Fruit fly (Drosophila melanogaster) whole organism: Measurements from ENCODE around the gene Ugt305A1.

Source experiments
- CG8478 ChIP-seq: fragments of >200 bp; optimal IDR thresholded peaks from 2 replicates; lab custom pipeline; 2018; ENCODE audit warnings: inconsistent platforms
- Dll ChIP-seq: fragments of >200 bp; optimal IDR thresholded peaks from 2 replicates; lab custom pipeline; 2017
- EcR ChIP-seq, 2 experiments: fragments of >200 bp; optimal IDR thresholded peaks; 2 replicates each; lab custom pipeline; 2017; ENCODE audit warnings: missing biosample characterization in 2 of 2, missing genetic modification characterization in 2 of 2, missing genetic modification reagents in 2 of 2
- pan ChIP-seq: fragments of >200 bp; optimal IDR thresholded peaks from 2 replicates; lab custom pipeline; 2017
- psq ChIP-seq: fragments of >200 bp; optimal IDR thresholded peaks from 2 replicates; lab custom pipeline; 2017
- usp ChIP-seq: fragments of >200 bp; optimal IDR thresholded peaks from 2 replicates; lab custom pipeline; 2017; ENCODE audit warnings: missing biosample characterization, missing genetic modification characterization, mixed read lengths

The Ugt305A1 gene

dm6 chr3L:4070221-4070995, 10.8 kb downstream of the Ugt305A1 start:
- TF ChIP-seq pan (lab: Kevin White, UChicago) (peak; percentile 96), psq (no peak), usp (GFP tag; lab: Kevin White, UChicago) (no peak), CG8478 (lab: Kevin White, UChicago) (no peak), EcR (GFP tag; optimal IDR thresholded peaks at IDR 0.05; lab: Kevin White, UChicago) (no peak), Dll (lab: Kevin White, UChicago) (peak; percentile 81)

DNA sequence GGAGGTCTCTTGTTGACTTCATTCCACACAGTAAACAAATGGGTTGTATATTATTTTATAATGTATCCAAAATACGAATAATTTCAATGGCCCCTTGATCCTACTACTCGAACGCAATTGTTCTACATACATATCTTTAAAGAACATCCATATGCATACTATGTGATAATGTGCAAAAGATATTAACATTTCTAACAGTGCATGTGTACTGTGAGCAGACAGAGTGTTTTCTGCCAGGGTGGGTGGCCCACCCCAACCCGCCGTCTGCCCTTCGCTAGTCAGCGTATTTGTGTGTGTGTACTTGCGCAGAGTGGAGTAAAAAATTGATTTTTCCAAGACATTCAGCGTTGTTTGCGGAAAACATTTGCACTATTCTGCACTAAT, 11.4 kb downstream of the Ugt305A1 start:
- TF ChIP-seq CG8478 (lab: Kevin White, UChicago), result no peak
- TF ChIP-seq EcR (GFP tag; optimal IDR thresholded peaks at IDR 0.05; lab: Kevin White, UChicago), result no peak

DNA sequence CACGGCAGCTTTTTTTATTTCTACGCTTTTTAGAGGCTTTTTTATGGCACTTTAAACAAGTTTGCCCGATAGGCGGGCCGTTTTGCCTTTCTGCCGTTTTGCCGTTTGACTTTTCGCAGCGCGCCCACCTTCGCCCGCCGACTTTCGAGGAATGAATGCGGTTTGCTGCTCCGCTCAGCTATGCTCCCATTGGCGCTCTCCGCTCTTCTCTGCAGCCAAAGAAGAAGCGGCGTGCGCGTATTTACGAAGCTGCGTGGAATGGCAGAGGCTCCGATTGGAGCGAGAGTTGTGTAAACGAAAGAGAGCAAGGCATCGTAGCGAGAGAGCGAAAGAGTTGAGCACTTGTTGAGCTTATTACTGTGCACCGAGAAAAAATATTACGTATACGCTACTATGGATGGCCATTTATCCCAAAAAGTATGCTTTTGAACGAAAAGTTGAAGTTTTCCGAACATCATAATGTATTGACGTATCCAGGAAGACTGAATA, 12.0 kb downstream of the Ugt305A1 start, which contains the start of gene wit:
Gene wit, minus strand, starts transcription at position 157 of the 489 bp plus-strand sequence.
- TF ChIP-seq psq (peak; percentile 65), CG8478 (lab: Kevin White, UChicago) (no peak), Dll (lab: Kevin White, UChicago) (peak; percentile 91)

DNA sequence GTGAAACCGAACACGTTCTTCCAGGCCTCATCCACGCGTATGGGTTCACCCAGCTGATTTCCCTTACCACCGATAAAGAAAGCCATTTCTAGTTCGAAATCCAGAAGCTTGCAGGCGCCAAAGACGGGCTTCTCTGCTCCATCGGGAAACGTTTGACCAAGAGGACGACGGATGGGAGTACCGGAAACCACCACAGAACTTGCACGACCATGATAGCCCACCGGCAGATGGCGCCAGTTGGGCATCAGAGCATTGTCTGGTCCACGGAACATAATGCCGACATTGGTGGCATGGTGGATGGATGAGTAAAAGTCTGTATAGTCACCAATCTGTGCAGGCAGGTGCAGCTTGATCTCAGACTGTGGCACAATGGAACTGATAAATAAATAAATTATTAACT, 13.1 kb downstream of the Ugt305A1 start:
- TF ChIP-seq EcR (GFP tag; optimal IDR thresholded peaks at IDR 0.05; lab: Kevin White, UChicago) (no peak), Dll (lab: Kevin White, UChicago) (no peak), pan (lab: Kevin White, UChicago) (no peak), psq (no peak), CG8478 (lab: Kevin White, UChicago) (no peak), usp (GFP tag; lab: Kevin White, UChicago) (no peak)

DNA sequence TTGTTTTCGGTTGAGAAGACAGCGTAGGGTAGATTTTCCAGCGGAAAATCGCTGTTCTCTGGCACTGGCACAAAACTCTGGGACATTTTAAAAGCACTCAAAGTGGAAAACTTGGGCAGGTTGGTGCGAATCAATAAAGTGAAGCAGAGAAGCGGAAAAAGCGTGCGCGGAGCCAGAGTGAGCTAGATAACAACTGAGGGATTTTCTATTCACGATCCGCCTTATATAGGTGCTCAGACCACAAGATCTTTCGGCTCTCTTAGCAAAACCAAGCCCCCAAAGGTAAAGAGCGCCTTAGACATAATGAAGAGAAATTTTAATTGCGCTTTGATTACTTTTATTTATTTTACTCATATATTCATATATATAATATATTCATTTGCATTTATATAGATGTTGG, 14.2 kb downstream of the Ugt305A1 start, which contains the start of gene Faa:
Gene Faa, minus strand, starts transcription at position 200 of the 400 bp plus-strand sequence.
- TF ChIP-seq EcR (GFP tag; optimal IDR thresholded peaks at IDR 0.05; lab: Kevin White, UChicago) (no peak), Dll (lab: Kevin White, UChicago) (no peak), CG8478 (lab: Kevin White, UChicago) (no peak)

- TF ChIP-seq EcR (GFP tag; optimal IDR thresholded peaks at IDR 0.05; lab: Kevin White, UChicago) (no peak), CG8478 (lab: Kevin White, UChicago) (no peak), Dll (lab: Kevin White, UChicago) (no peak), pan (lab: Kevin White, UChicago) (no peak), psq (no peak), usp (GFP tag; lab: Kevin White, UChicago) (no peak)
These were observed 17.3 kb downstream of the Ugt305A1 start for dm6 chr3L:4076907-4077306.

DNA sequence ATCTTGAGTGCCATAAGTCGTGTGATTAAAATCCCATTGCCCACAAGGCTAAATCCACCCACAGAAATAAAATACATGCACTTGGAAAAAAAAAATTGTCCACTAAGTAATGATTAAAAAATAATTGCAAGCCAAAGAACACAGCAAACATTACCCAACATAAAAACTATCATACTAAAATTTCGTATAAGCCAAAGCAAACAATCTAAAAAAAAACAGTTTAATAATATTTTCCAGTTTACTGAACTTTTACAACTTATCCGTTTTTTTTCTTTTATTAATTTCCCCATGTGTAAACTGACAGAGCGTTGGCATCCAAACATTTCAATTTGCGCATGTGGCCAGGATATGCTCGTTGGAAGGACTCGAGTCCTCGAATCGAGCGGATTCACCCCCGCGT, 20.7 kb downstream of the Ugt305A1 start:
- no peak for TF ChIP-seq psq
- no peak for TF ChIP-seq usp (GFP tag; lab: Kevin White, UChicago)
- TF ChIP-seq Dll (lab: Kevin White, UChicago), result no peak
- TF ChIP-seq EcR (GFP tag; optimal IDR thresholded peaks at IDR 0.05; lab: Kevin White, UChicago), result no peak
- TF ChIP-seq pan (lab: Kevin White, UChicago), result no peak
- no peak for TF ChIP-seq CG8478 (lab: Kevin White, UChicago)

- TF ChIP-seq pan (lab: Kevin White, UChicago), result no peak
- TF ChIP-seq usp (GFP tag; lab: Kevin White, UChicago), result no peak
- TF ChIP-seq Dll (lab: Kevin White, UChicago), result no peak
- TF ChIP-seq CG8478 (lab: Kevin White, UChicago), result no peak
- no peak for TF ChIP-seq EcR (GFP tag; optimal IDR thresholded peaks at IDR 0.05; lab: Kevin White, UChicago)
- no peak for TF ChIP-seq psq
These were observed 21.7 kb downstream of the Ugt305A1 start for dm6 chr3L:4081243-4081642.

dm6 chr3L:4083442-4083841, 23.9 kb downstream of the Ugt305A1 start:
- no peak for TF ChIP-seq CG8478 (lab: Kevin White, UChicago)
- TF ChIP-seq Dll (lab: Kevin White, UChicago), result no peak
- TF ChIP-seq pan (lab: Kevin White, UChicago), result no peak

DNA sequence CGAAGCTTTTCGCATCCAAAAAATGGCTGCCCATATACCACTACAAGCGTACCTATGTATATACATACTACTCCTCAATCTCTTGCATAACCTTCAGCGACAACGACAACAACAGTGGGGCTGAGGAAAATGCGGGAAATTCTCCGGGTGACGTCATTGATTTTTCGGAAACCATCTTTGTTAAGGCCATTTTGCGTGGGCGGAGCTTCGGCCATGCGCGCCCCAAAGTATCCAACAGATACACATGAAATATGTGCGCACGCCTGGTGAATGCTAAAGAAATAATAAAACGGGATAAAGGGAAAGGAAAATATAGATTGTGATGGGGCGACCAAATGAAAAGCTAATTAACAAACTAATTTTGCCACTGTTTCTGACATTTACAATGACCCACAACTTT, 26.3 kb downstream of the Ugt305A1 start:
- TF ChIP-seq usp (GFP tag; lab: Kevin White, UChicago) (no peak), pan (lab: Kevin White, UChicago) (no peak), CG8478 (lab: Kevin White, UChicago) (no peak), psq (no peak), EcR (GFP tag; optimal IDR thresholded peaks at IDR 0.05; lab: Kevin White, UChicago) (no peak), Dll (lab: Kevin White, UChicago) (no peak)

DNA sequence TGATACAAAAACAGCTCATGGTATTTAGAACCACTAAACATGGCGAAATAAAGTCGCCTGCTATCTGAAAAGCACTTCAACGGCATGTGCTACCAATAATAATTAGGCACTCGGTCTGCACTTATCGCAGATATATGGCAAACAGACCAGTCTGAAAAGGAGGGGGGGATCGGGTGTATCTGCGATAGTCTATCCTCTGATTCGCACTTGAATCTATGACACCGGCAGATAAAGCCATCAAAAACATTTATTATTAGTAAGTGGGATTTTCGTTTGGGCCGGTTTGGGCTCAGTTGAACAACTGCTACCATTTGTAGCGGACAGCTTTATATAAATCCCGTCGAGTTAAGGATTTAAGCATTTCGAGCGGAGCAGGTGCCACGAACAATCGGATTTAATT, 27.7 kb downstream of the Ugt305A1 start, which contains the start of gene CG14989:
Gene CG14989, plus strand, starts transcription at position 301 of the 400 bp plus-strand sequence.
- TF ChIP-seq Dll (lab: Kevin White, UChicago) (no peak), psq (no peak), usp (GFP tag; lab: Kevin White, UChicago) (no peak), EcR (GFP tag; optimal IDR thresholded peaks at IDR 0.05; lab: Kevin White, UChicago) (no peak)

DNA sequence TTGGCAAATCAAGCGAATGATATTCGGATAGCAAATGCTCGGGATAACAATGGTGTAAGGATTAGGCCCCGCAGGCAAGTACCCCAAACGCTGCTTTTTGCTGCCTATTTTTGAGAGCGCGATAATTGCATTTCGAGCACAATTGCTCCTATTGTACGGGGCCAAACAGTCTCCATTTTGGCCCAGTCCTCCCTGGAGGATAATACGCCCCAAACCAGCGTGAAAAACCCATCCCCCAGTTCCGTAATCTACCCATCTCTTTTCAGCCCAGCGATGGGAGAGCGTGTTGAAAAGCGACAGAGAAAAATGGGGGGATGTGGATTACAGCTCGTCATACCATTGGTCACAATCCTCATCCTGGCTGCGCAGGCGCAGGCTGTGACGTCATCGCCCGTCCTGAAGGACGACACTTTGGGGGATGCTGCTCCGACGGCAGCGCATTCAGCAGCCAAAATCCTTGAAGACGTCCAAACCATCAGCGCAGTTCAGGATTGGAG, 29.2 kb downstream of the Ugt305A1 start, which contains the start of gene Gad1:
Gene Gad1, minus strand, starts transcription at position 51 of the 497 bp plus-strand sequence.
- TF ChIP-seq EcR (GFP tag; optimal IDR thresholded peaks at IDR 0.05; lab: Kevin White, UChicago) (no peak), CG8478 (lab: Kevin White, UChicago) (no peak), psq (no peak), usp (GFP tag; lab: Kevin White, UChicago) (no peak), pan (lab: Kevin White, UChicago) (no peak), Dll (lab: Kevin White, UChicago) (no peak)
